ENCODE assay signal across 2 worm cellular contexts in the genomic region with DNA sequence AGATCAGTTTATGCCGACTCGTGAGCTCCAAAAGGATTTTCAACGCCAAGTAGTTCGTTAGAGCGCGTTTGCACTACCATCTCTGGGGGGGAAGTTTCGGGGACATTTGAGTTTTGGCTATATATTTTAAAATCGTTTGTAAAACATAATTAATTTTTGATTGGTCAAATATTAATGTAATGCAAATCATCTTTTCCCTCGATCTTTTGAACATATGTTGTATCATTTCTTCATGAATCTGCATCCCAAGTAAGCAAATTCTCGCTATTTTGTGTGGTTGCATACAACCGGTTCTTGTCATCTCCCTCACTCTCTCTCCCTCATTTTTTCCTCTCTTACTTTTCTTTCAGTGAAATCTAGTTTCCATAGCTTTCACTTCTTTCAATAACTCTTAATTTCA.
A peak's percentile ranks its signal among the peaks of the same experiment; 100 is the strongest.
TF ChIP-seq lines count a peak whose summit lies in the region.

No protein-coding gene starts in this region.

TF ChIP-seq in whole organism, L1 larva, 84 proteins besides CTCF, POLR2A, EP300 and RAD21 (continued from another document and continues in another):
- TF ChIP-seq nhr-77 (tag; optimal IDR thresholded peaks at IDR 0.05; lab: Kevin White, UChicago) (peak; percentile 70), pag-3 (tag; optimal IDR thresholded peaks at IDR 0.05; lab: Kevin White, UChicago; ENCODE audit: borderline replicate concordance, insufficient read depth) (peak; percentile 41), dpl-1 (GFP tag; optimal IDR thresholded peaks at IDR 0.05; lab: Kevin White, UChicago) (peak; percentile 32 to 56 (median 39)), ets-5 (GFP tag; IDR thresholded peaks at IDR 0.05; lab: Robert Waterston, UW) (no peak), ceh-88 (GFP tag; IDR thresholded peaks at IDR 0.05; lab: Robert Waterston, UW) (peak; percentile 59), sptf-1 (tag; optimal IDR thresholded peaks at IDR 0.05; lab: Kevin White, UChicago) (no peak), snpc-4 (tag; optimal IDR thresholded peaks at IDR 0.05; lab: Kevin White, UChicago) (peak; percentile 54), ceh-63 (GFP tag; optimal IDR thresholded peaks at IDR 0.05; lab: Kevin White, UChicago) (peak; percentile 78), nhr-76 (tag; optimal IDR thresholded peaks at IDR 0.05; lab: Kevin White, UChicago) (no peak), snu-23 (GFP tag; optimal IDR thresholded peaks at IDR 0.05; lab: Kevin White, UChicago) (peak; percentile 81), mab-9 (GFP tag; IDR thresholded peaks at IDR 0.05; lab: Robert Waterston, UW) (peak; percentile 34; the same call in 1 of the 2 replicates), hpl-2 (GFP tag; optimal IDR thresholded peaks at IDR 0.05; lab: Kevin White, UChicago) (no peak), F16B12.6 (tag; optimal IDR thresholded peaks at IDR 0.05; lab: Kevin White, UChicago) (no peak), fkh-8 (tag; optimal IDR thresholded peaks at IDR 0.05; lab: Kevin White, UChicago) (peak; percentile 85), zip-4 (GFP tag; optimal IDR thresholded peaks at IDR 0.05; lab: Kevin White, UChicago) (no peak), nhr-84 (tag; optimal IDR thresholded peaks at IDR 0.05; lab: Kevin White, UChicago) (no peak), xbp-1 (tag; optimal IDR thresholded peaks at IDR 0.05; lab: Kevin White, UChicago) (peak; percentile 79), nhr-47 (tag; optimal IDR thresholded peaks at IDR 0.05; lab: Kevin White, UChicago) (peak; percentile 85), lin-15B (tag; optimal IDR thresholded peaks at IDR 0.05; lab: Kevin White, UChicago) (peak; percentile 41), rnt-1 (tag; optimal IDR thresholded peaks at IDR 0.05; lab: Kevin White, UChicago) (peak; percentile 29), blmp-1 (tag; optimal IDR thresholded peaks at IDR 0.05; lab: Kevin White, UChicago) (peak; percentile 95), elt-3 (tag; optimal IDR thresholded peaks at IDR 0.05; lab: Kevin White, UChicago) (no peak), Y116A8C.19 (tag; optimal IDR thresholded peaks at IDR 0.05; lab: Kevin White, UChicago; ENCODE audit: borderline replicate concordance) (no peak), aha-1 (tag; optimal IDR thresholded peaks at IDR 0.05; lab: Kevin White, UChicago) (no peak), unc-62 (GFP tag; optimal IDR thresholded peaks at IDR 0.05; lab: Kevin White, UChicago) (no peak), nhr-28 (tag; optimal IDR thresholded peaks at IDR 0.05; lab: Kevin White, UChicago) (no peak), sup-37 (GFP tag; optimal IDR thresholded peaks at IDR 0.05; lab: Kevin White, UChicago) (peak; percentile 15), unc-130 (tag; optimal IDR thresholded peaks at IDR 0.05; lab: Kevin White, UChicago) (peak; percentile 39), C16A3.4 (tag; optimal IDR thresholded peaks at IDR 0.05; lab: Kevin White, UChicago) (peak; percentile 44), elt-2 (tag; optimal IDR thresholded peaks at IDR 0.05; lab: Kevin White, UChicago) (peak; percentile 24), nhr-11 (tag; optimal IDR thresholded peaks at IDR 0.05; lab: Kevin White, UChicago) (no peak), mep-1 (tag; optimal IDR thresholded peaks at IDR 0.05; lab: Kevin White, UChicago) (peak; percentile 37), pqm-1 (tag; optimal IDR thresholded peaks at IDR 0.05; lab: Kevin White, UChicago) (no peak), nhr-237 (tag; optimal IDR thresholded peaks at IDR 0.05; lab: Kevin White, UChicago) (peak; percentile 23), nhr-20 (tag; optimal IDR thresholded peaks at IDR 0.05; lab: Kevin White, UChicago) (peak; percentile 85), C04F5.9 (tag; optimal IDR thresholded peaks at IDR 0.05; lab: Kevin White, UChicago) (peak; percentile 52), unc-86 (tag; optimal IDR thresholded peaks at IDR 0.05; lab: Kevin White, UChicago) (peak; percentile 53), hlh-4 (tag; optimal IDR thresholded peaks at IDR 0.05; lab: Kevin White, UChicago) (peak; percentile 24), egl-27 (tag; optimal IDR thresholded peaks at IDR 0.05; lab: Kevin White, UChicago) (no peak), tbx-2 (tag; optimal IDR thresholded peaks at IDR 0.05; lab: Kevin White, UChicago) (peak; percentile 75), lin-35 (GFP tag; optimal IDR thresholded peaks at IDR 0.05; lab: Kevin White, UChicago) (peak; percentile 50 to 76), nhr-71 (tag; optimal IDR thresholded peaks at IDR 0.05; lab: Kevin White, UChicago) (peak; percentile 84), nhr-85 (tag; lab: Kevin White, UChicago) (peak; percentile 90), zag-1 (tag; optimal IDR thresholded peaks at IDR 0.05; lab: Kevin White, UChicago) (no peak), unc-98 (GFP tag; IDR thresholded peaks at IDR 0.05; lab: Robert Waterston, UW) (no peak), ceh-8 (GFP tag; optimal IDR thresholded peaks at IDR 0.05; lab: Kevin White, UChicago) (no peak), grh-1 (GFP tag; IDR thresholded peaks at IDR 0.05; lab: Robert Waterston, UW) (peak; percentile 91), C34B4.2 (tag; optimal IDR thresholded peaks at IDR 0.05; lab: Kevin White, UChicago) (no peak), ceh-90 (tag; optimal IDR thresholded peaks at IDR 0.05; lab: Kevin White, UChicago) (peak; percentile 35), isw-1 (GFP tag; IDR thresholded peaks at IDR 0.05; lab: Robert Waterston, UW) (peak; percentile 63), ztf-4 (tag; optimal IDR thresholded peaks at IDR 0.05; lab: Kevin White, UChicago) (no peak), unc-30 (tag; optimal IDR thresholded peaks at IDR 0.05; lab: Kevin White, UChicago) (no peak), fkh-4 (tag; optimal IDR thresholded peaks at IDR 0.05; lab: Kevin White, UChicago; ENCODE audit: borderline replicate concordance) (peak; percentile 34), lin-13 (GFP tag; optimal IDR thresholded peaks at IDR 0.05; lab: Kevin White, UChicago) (peak; percentile 40), sox-4 (tag; optimal IDR thresholded peaks at IDR 0.05; lab: Kevin White, UChicago) (peak; percentile 41), nhr-19 (GFP tag; conservative IDR thresholded peaks at IDR 0.05; lab: Robert Waterston, UW) (peak; percentile 77), ces-1 (GFP tag; optimal IDR thresholded peaks at IDR 0.05; lab: Kevin White, UChicago) (no peak), mdl-1 (tag; optimal IDR thresholded peaks at IDR 0.05; lab: Kevin White, UChicago) (no peak), lir-3 (tag; optimal IDR thresholded peaks at IDR 0.05; lab: Kevin White, UChicago; ENCODE audit: poor library complexity) (peak; percentile 83), nhr-90 (tag; optimal IDR thresholded peaks at IDR 0.05; lab: Kevin White, UChicago; ENCODE audit: poor library complexity) (peak; percentile 80), skn-1 (tag; optimal IDR thresholded peaks at IDR 0.05; lab: Kevin White, UChicago) (peak; percentile 34), fkh-10 (GFP tag; optimal IDR thresholded peaks at IDR 0.05; lab: Kevin White, UChicago) (no peak), lin-14 (GFP tag; optimal IDR thresholded peaks at IDR 0.05; lab: Kevin White, UChicago) (peak; percentile 85), efl-3 (GFP tag; optimal IDR thresholded peaks at IDR 0.05; lab: Kevin White, UChicago) (no peak)

TF ChIP-seq in whole organism, L3 larva, 47 proteins besides CTCF, POLR2A, EP300 and RAD21 (continued from another document):
- peak; percentile 42 for TF ChIP-seq nhr-23 (tag; optimal IDR thresholded peaks at IDR 0.05; lab: Kevin White, UChicago)
- TF ChIP-seq lin-39 (tag; optimal IDR thresholded peaks at IDR 0.05; lab: Kevin White, UChicago), result no peak
- no peak for TF ChIP-seq lsy-12 (tag; optimal IDR thresholded peaks at IDR 0.05; lab: Kevin White, UChicago)
- peak; percentile 85 for TF ChIP-seq nhr-25 (tag; optimal IDR thresholded peaks at IDR 0.05; lab: Kevin White, UChicago)
- no peak for TF ChIP-seq ztf-11 (tag; optimal IDR thresholded peaks at IDR 0.05; lab: Kevin White, UChicago)
- peak; percentile 14 for TF ChIP-seq elt-2 (tag; optimal IDR thresholded peaks at IDR 0.05; lab: Kevin White, UChicago)
- TF ChIP-seq nhr-11 (tag; optimal IDR thresholded peaks at IDR 0.05; lab: Kevin White, UChicago), result no peak
